Fruit fly (Drosophila melanogaster) whole organism, prepupa: ENCODE results near the gene CG14230.

Experiments used
- Blimp-1 ChIP-seq: fragments of 200-800 bp; sonication (Bioruptor generic); optimal IDR thresholded peaks from 3 replicates; lab custom pipeline; 2017; ENCODE audit warnings: missing biosample characterization, missing genetic modification characterization, mild to moderate bottlenecking, moderate library complexity, missing genetic modification reagents
- CG10631 ChIP-seq: fragments of 200-800 bp; sonication (Bioruptor generic); optimal IDR thresholded peaks from 2 replicates; lab custom pipeline; 2016; ENCODE audit warnings: missing biosample characterization, missing genetic modification characterization
- CG10669 ChIP-seq: fragments of 200-800 bp; sonication (Bioruptor generic); optimal IDR thresholded peaks from 3 replicates; lab custom pipeline; 2018; ENCODE audit warnings: missing biosample characterization, mild to moderate bottlenecking, missing genetic modification characterization, moderate library complexity
- CG11294 ChIP-seq: fragments of 200-800 bp; sonication (Bioruptor generic); IDR thresholded peaks from 2 replicates; pipeline ENCODE4 v1.3.6; 2022; ENCODE audit warnings: missing biosample characterization, missing genetic modification characterization
- CG11762 ChIP-seq: fragments of 200-800 bp; sonication (Bioruptor generic); optimal IDR thresholded peaks from 3 replicates; lab custom pipeline; 2016; ENCODE audit warnings: missing biosample characterization, missing genetic modification characterization; ENCODE audit not compliant: insufficient read depth
- CG15336 ChIP-seq: fragments of 200-800 bp; sonication (Bioruptor generic); IDR thresholded peaks from 2 replicates; pipeline ENCODE4 v1.3.6; 2022; ENCODE audit warnings: missing biosample characterization, missing genetic modification characterization
- CG1621 ChIP-seq: fragments of 200-800 bp; sonication (Bioruptor generic); optimal IDR thresholded peaks from 3 replicates; lab custom pipeline; 2018; ENCODE audit warnings: missing biosample characterization, mild to moderate bottlenecking, missing genetic modification characterization
- CG3032 ChIP-seq: fragments of 200-800 bp; optimal IDR thresholded peaks from 2 replicates; lab custom pipeline; 2019; ENCODE audit warnings: missing biosample characterization, mild to moderate bottlenecking, missing genetic modification characterization, moderate library complexity
- CG32006 ChIP-seq: fragments of 200-800 bp; sonication (Bioruptor generic); optimal IDR thresholded peaks from 3 replicates; lab custom pipeline; 2017; ENCODE audit warnings: missing biosample characterization, mild to moderate bottlenecking, missing genetic modification characterization
- CG3919 ChIP-seq: fragments of 200-800 bp; sonication (Bioruptor generic); optimal IDR thresholded peaks from 3 replicates; lab custom pipeline; 2016; ENCODE audit warnings: missing biosample characterization, missing genetic modification characterization
- CG4318 ChIP-seq: fragments of 200-800 bp; sonication (Bioruptor generic); optimal IDR thresholded peaks from 3 replicates; lab custom pipeline; 2017; ENCODE audit warnings: missing biosample characterization, mild to moderate bottlenecking, missing genetic modification characterization
- CG6276 ChIP-seq: fragments of 200-800 bp; sonication (Bioruptor generic); optimal IDR thresholded peaks from 2 replicates; lab custom pipeline; 2017; ENCODE audit warnings: missing biosample characterization, mild to moderate bottlenecking, missing genetic modification characterization
- CG6792 ChIP-seq: fragments of 200-800 bp; sonication (Bioruptor generic); optimal IDR thresholded peaks from 3 replicates; lab custom pipeline; 2016; ENCODE audit warnings: missing biosample characterization, missing genetic modification characterization
- CG6808 ChIP-seq: fragments of 200-800 bp; sonication (Bioruptor generic); optimal IDR thresholded peaks from 3 replicates; lab custom pipeline; 2017; ENCODE audit warnings: missing biosample characterization, missing genetic modification characterization, mild to moderate bottlenecking, moderate library complexity, missing genetic modification reagents
- CG8119 ChIP-seq: fragments of 200-800 bp; sonication (Bioruptor generic); IDR thresholded peaks from 3 replicates; pipeline ENCODE4 v1.3.6; 2022; ENCODE audit warnings: missing biosample characterization, missing genetic modification characterization
- CG8319 ChIP-seq: fragments of 200-800 bp; sonication (Bioruptor generic); optimal IDR thresholded peaks from 3 replicates; lab custom pipeline; 2016; ENCODE audit warnings: missing biosample characterization, missing genetic modification characterization
- CG8632 ChIP-seq: fragments of 200-800 bp; sonication (Bioruptor generic); optimal IDR thresholded peaks from 3 replicates; lab custom pipeline; 2016; ENCODE audit warnings: missing biosample characterization, missing genetic modification characterization
- CG9139 ChIP-seq: fragments of 200-800 bp; sonication (Bioruptor generic); optimal IDR thresholded peaks from 3 replicates; lab custom pipeline; 2017; ENCODE audit warnings: missing biosample characterization, mild to moderate bottlenecking, missing genetic modification characterization
- Eip75B ChIP-seq: fragments of 200-800 bp; sonication (Bioruptor generic); optimal IDR thresholded peaks from 3 replicates; lab custom pipeline; 2016; ENCODE audit warnings: missing biosample characterization, missing genetic modification characterization
- Eip78C ChIP-seq: fragments of 200-800 bp; sonication (Bioruptor generic); peaks from one replicate; lab custom pipeline; 2016; ENCODE audit warnings: missing biosample characterization, missing genetic modification characterization
- Eip93F ChIP-seq: fragments of 200-800 bp; sonication (Bioruptor generic); optimal IDR thresholded peaks from 2 replicates; lab custom pipeline; 2016; ENCODE audit warnings: missing biosample characterization, mild to moderate bottlenecking, missing genetic modification characterization
- Ets21C ChIP-seq: fragments of 200-800 bp; sonication (Bioruptor generic); optimal IDR thresholded peaks from 3 replicates; lab custom pipeline; 2016; ENCODE audit warnings: missing biosample characterization, missing genetic modification characterization
- Gug ChIP-seq: fragments of 200-800 bp; sonication (Bioruptor generic); IDR thresholded peaks from 2 replicates; pipeline ENCODE4 v1.3.6; 2022; ENCODE audit warnings: missing biosample characterization, missing genetic modification characterization
- Hr38 ChIP-seq: sonication (Bioruptor generic); optimal IDR thresholded peaks from 2 replicates; lab custom pipeline; 2016; ENCODE audit warnings: missing biosample characterization, missing genetic modification characterization
- Hr39 ChIP-seq: fragments of 200-800 bp; sonication (Bioruptor generic); optimal IDR thresholded peaks from 2 replicates; lab custom pipeline; 2016; ENCODE audit warnings: missing biosample characterization, missing genetic modification characterization
- Hr4 ChIP-seq: fragments of 200-800 bp; sonication (Bioruptor generic); optimal IDR thresholded peaks from 3 replicates; lab custom pipeline; 2016; ENCODE audit warnings: missing biosample characterization, missing genetic modification characterization
- Lpt ChIP-seq: fragments of 200-800 bp; sonication (Bioruptor generic); optimal IDR thresholded peaks from 3 replicates; lab custom pipeline; 2016; ENCODE audit warnings: missing biosample characterization, missing genetic modification characterization
- Met ChIP-seq: fragments of 200-800 bp; sonication (Bioruptor generic); optimal IDR thresholded peaks from 3 replicates; lab custom pipeline; 2016; ENCODE audit warnings: missing biosample characterization, missing genetic modification characterization
- Smox ChIP-seq: fragments of 200-800 bp; sonication (Bioruptor generic); optimal IDR thresholded peaks from 3 replicates; lab custom pipeline; 2016; ENCODE audit warnings: missing biosample characterization, missing genetic modification characterization
- achi ChIP-seq: fragments of 200-800 bp; sonication (Bioruptor generic); optimal IDR thresholded peaks from 3 replicates; lab custom pipeline; 2016; ENCODE audit warnings: missing biosample characterization, missing genetic modification characterization
- cyc ChIP-seq: fragments of 200-800 bp; sonication (Bioruptor generic); optimal IDR thresholded peaks from 3 replicates; lab custom pipeline; 2016; ENCODE audit warnings: missing biosample characterization, missing genetic modification characterization
- dac ChIP-seq: fragments of 200-800 bp; sonication (Bioruptor generic); optimal IDR thresholded peaks from 2 replicates; lab custom pipeline; 2017; ENCODE audit warnings: missing biosample characterization, mild to moderate bottlenecking, missing genetic modification characterization
- dsx ChIP-seq: fragments of 200-800 bp; optimal IDR thresholded peaks from 3 replicates; lab custom pipeline; 2019; ENCODE audit warnings: missing biosample characterization, mild to moderate bottlenecking, missing genetic modification characterization, moderate library complexity; ENCODE audit not compliant: poor library complexity, severe bottlenecking
- esn ChIP-seq: fragments of 200-800 bp; sonication (Bioruptor generic); optimal IDR thresholded peaks from 2 replicates; lab custom pipeline; 2016; ENCODE audit warnings: missing biosample characterization, mild to moderate bottlenecking, missing genetic modification characterization, moderate library complexity
- fd85E ChIP-seq: fragments of 200-800 bp; sonication (Bioruptor generic); optimal IDR thresholded peaks from 3 replicates; lab custom pipeline; 2016; ENCODE audit warnings: missing biosample characterization, missing genetic modification characterization
- fkh ChIP-seq: fragments of 200-800 bp; sonication (Bioruptor generic); optimal IDR thresholded peaks from 3 replicates; lab custom pipeline; 2017; ENCODE audit warnings: missing biosample characterization, mild to moderate bottlenecking, missing genetic modification characterization, moderate library complexity
- lz ChIP-seq: fragments of 200-800 bp; sonication (Bioruptor generic); optimal IDR thresholded peaks from 3 replicates; lab custom pipeline; 2016; ENCODE audit warnings: missing biosample characterization, missing genetic modification characterization
- net ChIP-seq: fragments of 200-800 bp; sonication (Bioruptor generic); optimal IDR thresholded peaks from 3 replicates; lab custom pipeline; 2016; ENCODE audit warnings: missing biosample characterization, missing genetic modification characterization
- salr ChIP-seq, 2 experiments: fragments of 200-800 bp; sonication (Bioruptor generic); optimal IDR thresholded peaks; 3 replicates each; lab custom pipeline; 2016 to 2018; ENCODE audit warnings: missing biosample characterization in 2 of 2, missing genetic modification characterization in 2 of 2, mild to moderate bottlenecking in 1 of 2
- spab ChIP-seq: fragments of 200-800 bp; sonication (Bioruptor generic); optimal IDR thresholded peaks from 2 replicates; lab custom pipeline; 2017; ENCODE audit warnings: missing biosample characterization, mild to moderate bottlenecking, missing genetic modification characterization, missing genetic modification reagents
- ss ChIP-seq, 2 experiments: fragments of 200-800 bp; sonication (Bioruptor generic); optimal IDR thresholded peaks; 2 replicates in 1 of 2; 3 replicates in 1 of 2; lab custom pipeline; 2017 to 2018; ENCODE audit warnings: mild to moderate bottlenecking in 2 of 2, missing biosample characterization in 2 of 2, missing genetic modification characterization in 2 of 2, moderate library complexity in 1 of 2
- vri ChIP-seq: fragments of 200-800 bp; sonication (Bioruptor generic); optimal IDR thresholded peaks from 3 replicates; lab custom pipeline; 2016; ENCODE audit warnings: missing biosample characterization, mild to moderate bottlenecking, missing genetic modification characterization

CG14230 gene

DNA sequence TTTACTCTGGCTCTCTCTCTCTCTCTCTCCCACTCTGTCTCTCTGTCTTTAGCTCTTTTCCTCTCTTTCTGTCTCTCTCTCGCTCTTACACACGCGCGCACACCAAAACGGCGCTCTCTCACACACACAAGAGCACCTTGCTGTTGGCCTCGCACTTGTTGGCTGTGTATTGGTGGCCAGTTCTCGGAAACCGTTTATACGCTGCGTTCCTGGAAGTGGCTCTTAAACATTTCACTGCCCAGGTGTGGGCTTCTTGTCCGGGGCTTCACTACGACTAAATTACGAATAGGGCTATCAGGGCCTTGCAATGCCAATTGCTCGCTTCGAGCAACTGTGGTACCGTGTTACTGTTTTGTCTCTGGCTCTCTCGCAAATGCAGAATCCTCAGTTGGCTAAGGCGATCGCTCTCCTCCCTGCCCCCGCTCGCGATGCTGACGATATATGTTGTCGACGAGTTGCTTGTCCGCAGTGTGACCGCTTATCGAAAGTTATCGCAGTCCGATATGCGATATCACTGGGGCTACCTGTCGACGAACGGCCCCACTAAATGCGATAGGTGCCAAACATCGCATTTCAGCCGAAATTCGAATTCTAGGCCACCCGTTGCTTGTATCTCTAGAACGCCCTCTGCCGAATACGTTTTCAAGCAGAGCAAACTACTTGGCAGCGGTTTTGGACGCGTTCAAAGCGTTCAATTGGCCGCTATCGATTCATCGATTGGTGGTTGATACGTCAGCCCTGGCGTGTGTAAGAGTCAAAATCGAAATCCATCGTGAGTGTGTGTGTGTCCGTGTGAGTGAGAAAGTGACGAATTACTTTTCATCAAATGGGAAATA is 20.7 kb upstream of the CG14230 start, which contains the start of the genes dome and Ubqn (continued):
- TF ChIP-seq Eip78C = peak; percentile 77
- no peak for TF ChIP-seq CG32006
- no peak for TF ChIP-seq Gug (GFP tag; lab: Robert Waterston, UW)
- no peak for TF ChIP-seq CG8632 (GFP tag; lab: Kevin White, UChicago)
- no peak for TF ChIP-seq fkh (GFP tag; lab: Kevin White, UChicago)
- no peak for TF ChIP-seq Eip75B (GFP tag; lab: Kevin White, UChicago)
- TF ChIP-seq vri (GFP tag; lab: Kevin White, UChicago) = no peak
- no peak for TF ChIP-seq Met (GFP tag; lab: Kevin White, UChicago)
- TF ChIP-seq ss (GFP tag; optimal IDR thresholded peaks at IDR 0.05; lab: Kevin White, UChicago) = peak in 1 of 2 experiments; percentile 36
- no peak for TF ChIP-seq CG9139 (GFP tag; lab: Kevin White, UChicago)
- TF ChIP-seq CG6276 (GFP tag; lab: Kevin White, UChicago) = no peak
- no peak for TF ChIP-seq cyc
- no peak for TF ChIP-seq Hr4
- TF ChIP-seq CG10669 = no peak
- TF ChIP-seq CG6808 (GFP tag; lab: Kevin White, UChicago) = no peak
- peak; percentile 49; the same call in 1 of the 2 replicates for TF ChIP-seq CG15336 (GFP tag; lab: Robert Waterston, UW)
- no peak for TF ChIP-seq CG8119 (GFP tag; lab: Robert Waterston, UW)
- no peak for TF ChIP-seq fd85E (GFP tag; lab: Kevin White, UChicago)
- TF ChIP-seq dac = no peak
- no peak for TF ChIP-seq Hr38 (GFP tag; lab: Kevin White, UChicago)
- peak; percentile 9 for TF ChIP-seq dsx
- TF ChIP-seq CG11762 (GFP tag; lab: Kevin White, UChicago) = no peak
- TF ChIP-seq lz = no peak
- no peak for TF ChIP-seq CG11294 (GFP tag; lab: Robert Waterston, UW)
- TF ChIP-seq CG1621 = no peak
- no peak for TF ChIP-seq Smox (GFP tag; lab: Kevin White, UChicago)
- TF ChIP-seq Hr39 (GFP tag; lab: Kevin White, UChicago) = no peak
- no peak for TF ChIP-seq salr (GFP tag; optimal IDR thresholded peaks at IDR 0.05; lab: Kevin White, UChicago)
- TF ChIP-seq net (GFP tag; lab: Kevin White, UChicago) = peak; percentile 45
- no peak for TF ChIP-seq spab (GFP tag; lab: Kevin White, UChicago)
- TF ChIP-seq CG10631 (GFP tag; lab: Kevin White, UChicago) = no peak
- no peak for TF ChIP-seq Eip93F (GFP tag; lab: Kevin White, UChicago)
- no peak for TF ChIP-seq Lpt (GFP tag; lab: Kevin White, UChicago)
- no peak for TF ChIP-seq CG3919 (GFP tag; lab: Kevin White, UChicago)
- TF ChIP-seq achi (GFP tag; lab: Kevin White, UChicago) = no peak
- no peak for TF ChIP-seq Ets21C (GFP tag; lab: Kevin White, UChicago)
- peak; percentile 9 for TF ChIP-seq CG3032 (tag; lab: Kevin White, UChicago)
- TF ChIP-seq CG8319 = no peak

DNA sequence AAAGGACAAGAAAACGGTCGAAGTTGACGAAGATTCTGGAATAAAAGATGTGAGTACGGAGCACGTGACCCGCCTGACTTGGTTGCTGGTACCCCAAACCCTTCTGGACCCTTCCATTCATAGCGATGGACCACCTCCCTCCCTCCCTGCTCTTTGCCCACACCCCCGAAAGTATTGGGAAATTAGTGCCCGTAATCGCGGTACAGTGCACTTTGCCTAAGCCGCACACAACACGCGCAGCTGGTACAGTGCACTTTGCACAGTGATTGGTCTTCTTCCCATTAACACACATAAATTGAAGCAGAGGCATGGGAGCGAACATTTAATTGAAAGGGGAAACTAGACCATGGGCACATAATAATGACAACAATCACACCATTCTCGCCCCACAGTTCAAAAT is 19.9 kb upstream of the CG14230 start:
- TF ChIP-seq CG4318 (GFP tag; lab: Kevin White, UChicago) (no peak), CG6792 (GFP tag; lab: Kevin White, UChicago) (no peak), esn (GFP tag; lab: Kevin White, UChicago) (no peak), fd85E (GFP tag; lab: Kevin White, UChicago) (no peak), ss (GFP tag; optimal IDR thresholded peaks at IDR 0.05; lab: Kevin White, UChicago) (no peak), Blimp-1 (no peak), CG8319 (no peak), CG10669 (no peak), CG8119 (GFP tag; lab: Robert Waterston, UW) (no peak), Gug (GFP tag; lab: Robert Waterston, UW) (no peak)
